Worm (Caenorhabditis elegans) whole organism, L1 larva: Measurements from ENCODE around the gene lido-1.

Source experiments
- fos-1 ChIP-seq: fragments of 150-350 bp; optimal IDR thresholded peaks from 2 replicates; lab custom pipeline; 2014; ENCODE audit warnings: missing biosample characterization, missing genetic modification characterization
- lin-15B ChIP-seq: fragments of 150-350 bp; sonication (generic microtip); optimal IDR thresholded peaks from 3 replicates; lab custom pipeline; 2014; ENCODE audit warnings: missing biosample characterization, missing genetic modification characterization
- lir-3 ChIP-seq: sonication (generic microtip); optimal IDR thresholded peaks from 2 replicates; lab custom pipeline; 2016; ENCODE audit warnings: mild to moderate bottlenecking, missing genetic modification characterization, moderate library complexity, missing compliant biosample characterization; ENCODE audit not compliant: poor library complexity
- mep-1 ChIP-seq: fragments of 150-350 bp; optimal IDR thresholded peaks from 2 replicates; lab custom pipeline; 2014; ENCODE audit warnings: missing biosample characterization, missing genetic modification characterization
- nhr-11 ChIP-seq: fragments of 150-350 bp; optimal IDR thresholded peaks from 2 replicates; lab custom pipeline; 2014; ENCODE audit warnings: missing biosample characterization, missing genetic modification characterization
- nhr-12 ChIP-seq: sonication (generic microtip); optimal IDR thresholded peaks from 2 replicates; lab custom pipeline; 2017; ENCODE audit warnings: missing biosample characterization, missing genetic modification characterization
- pax-3 ChIP-seq: fragments of 200-800 bp; sonication (Bioruptor generic); optimal IDR thresholded peaks from 2 replicates; lab custom pipeline; 2018; ENCODE audit warnings: mild to moderate bottlenecking, missing genetic modification characterization, moderate library complexity, missing compliant biosample characterization
- pqm-1 ChIP-seq: sonication (generic microtip); optimal IDR thresholded peaks from 3 replicates; lab custom pipeline; 2017; ENCODE audit warnings: missing biosample characterization, missing genetic modification characterization
- unc-130 ChIP-seq: fragments of 150-350 bp; optimal IDR thresholded peaks from 2 replicates; lab custom pipeline; 2017; ENCODE audit warnings: missing biosample characterization, missing genetic modification characterization, inconsistent platforms
- unc-62 ChIP-seq: fragments of 150-350 bp; optimal IDR thresholded peaks from 2 replicates; lab custom pipeline; 2014; ENCODE audit warnings: missing biosample characterization, missing genetic modification reagents, missing genetic modification characterization
- ztf-11 ChIP-seq, 2 experiments: sonication (generic microtip); optimal IDR thresholded peaks; 2 replicates each; lab custom pipeline; 2016 to 2017; ENCODE audit warnings: missing genetic modification characterization in 2 of 2, missing biosample characterization in 1 of 2, missing compliant biosample characterization in 1 of 2

- TF ChIP-seq mep-1 (tag; lab: Kevin White, UChicago): no peak
- TF ChIP-seq fos-1 (tag; lab: Kevin White, UChicago): no peak
- no peak for TF ChIP-seq unc-130 (tag; lab: Kevin White, UChicago)
- TF ChIP-seq lir-3 (tag; lab: Kevin White, UChicago): no peak
- no peak for TF ChIP-seq nhr-12 (tag; lab: Kevin White, UChicago)
- TF ChIP-seq unc-62 (GFP tag; lab: Kevin White, UChicago): no peak
- TF ChIP-seq ztf-11 (tag; optimal IDR thresholded peaks at IDR 0.05; lab: Kevin White, UChicago): no peak
- no peak for TF ChIP-seq nhr-11 (tag; lab: Kevin White, UChicago)
- TF ChIP-seq pqm-1 (tag; lab: Kevin White, UChicago): no peak
- TF ChIP-seq lin-15B (tag; lab: Kevin White, UChicago): no peak
- TF ChIP-seq pax-3 (tag; lab: Kevin White, UChicago): no peak
Observed at ce11 chrX:17100656-17101055, 4.3 kb upstream of the lido-1 start, which contains the start of gene lido-2.
